Fruit fly (Drosophila melanogaster): ENCODE data around the gene CG31140.
A peak's percentile ranks its signal among the peaks of the same experiment; 100 is the strongest.

CG31140 gene

DNA sequence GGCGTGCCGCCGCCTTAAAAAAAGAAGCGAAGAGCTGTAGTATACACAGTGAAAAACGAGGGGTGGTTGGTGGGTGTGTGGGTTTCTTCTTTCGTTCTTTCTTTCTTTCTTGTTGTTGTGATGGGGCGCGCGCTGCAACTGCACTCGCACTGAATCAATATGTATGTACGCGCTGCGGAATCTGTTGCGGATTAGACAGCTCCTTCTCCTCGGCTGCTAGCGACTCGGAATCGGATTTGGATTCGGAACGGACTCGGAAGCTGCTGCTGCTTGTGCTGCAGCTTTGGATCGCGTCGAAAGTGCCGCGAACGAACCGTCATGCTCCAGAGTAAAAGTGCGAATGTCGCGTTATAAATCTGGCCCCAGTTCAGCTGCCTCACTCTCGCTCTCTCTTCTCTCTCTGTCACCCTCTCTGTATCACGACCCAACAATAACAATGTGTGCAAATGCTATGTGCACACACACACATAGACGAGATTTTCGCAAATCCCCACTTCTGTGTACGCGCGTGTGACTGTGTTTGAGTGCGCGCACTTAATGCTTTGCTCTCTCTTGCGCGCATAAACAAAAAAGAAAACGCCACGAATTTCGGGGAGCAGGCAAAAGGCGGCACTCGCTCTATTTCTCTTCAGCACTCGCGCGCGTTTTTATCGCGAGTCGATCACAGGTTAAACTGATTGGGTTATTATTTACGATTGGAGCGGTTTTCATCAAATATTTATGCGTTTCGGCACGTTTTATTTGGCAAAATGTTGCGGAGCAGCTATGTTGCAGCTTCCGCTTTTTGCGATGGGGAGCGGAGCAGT lies 68.2 kb downstream of the CG31140 start (continued):
- peak; percentile 69 for TF ChIP-seq ewg (GFP tag; optimal IDR thresholded peaks at IDR 0.05)
- no peak for TF ChIP-seq Hand (GFP tag; optimal IDR thresholded peaks at IDR 0.05)
- peak; percentile 9 for TF ChIP-seq CG9727 (GFP tag; optimal IDR thresholded peaks at IDR 0.05)
- TF ChIP-seq bab2 (GFP tag; optimal IDR thresholded peaks at IDR 0.05) = peak; percentile 0
- no peak for TF ChIP-seq NK7.1 (GFP tag; optimal IDR thresholded peaks at IDR 0.05)
- peak; percentile 9 for TF ChIP-seq Meics (GFP tag; optimal IDR thresholded peaks at IDR 0.05)
- no peak for TF ChIP-seq Bgb (GFP tag; IDR thresholded peaks at IDR 0.05; ENCODE audit: partially characterized antibody)
- 0 out of 3 replicates have a peak, but pooled peaks have one; percentile 36 for TF ChIP-seq CG11456 (GFP tag; IDR thresholded peaks at IDR 0.05)
- no peak for TF ChIP-seq CG4854 (GFP tag; optimal IDR thresholded peaks at IDR 0.05)
- no peak for TF ChIP-seq CG18476 (GFP tag; optimal IDR thresholded peaks at IDR 0.05)
- TF ChIP-seq jigr1 (GFP tag; IDR thresholded peaks at IDR 0.05) = no peak
- no peak for TF ChIP-seq Asciz (GFP tag; optimal IDR thresholded peaks at IDR 0.05)
- no peak for TF ChIP-seq CG2875 (GFP tag; optimal IDR thresholded peaks at IDR 0.05)
- TF ChIP-seq bcd (GFP tag; optimal IDR thresholded peaks at IDR 0.05) = no peak
- TF ChIP-seq jing (GFP tag; optimal IDR thresholded peaks at IDR 0.05) = no peak
- no peak for TF ChIP-seq MBD-R2 (GFP tag; IDR thresholded peaks at IDR 0.05)
- no peak for TF ChIP-seq tap (tag; optimal IDR thresholded peaks at IDR 0.05)
- TF ChIP-seq CG12744 (GFP tag; optimal IDR thresholded peaks at IDR 0.05) = no peak
- TF ChIP-seq Mes4 (GFP tag; optimal IDR thresholded peaks at IDR 0.05) = no peak
- 0 out of 2 replicates have a peak, but pooled peaks have one; percentile 22 for TF ChIP-seq cas (GFP tag; IDR thresholded peaks at IDR 0.05)
- no peak for TF ChIP-seq Sox100B (GFP tag; optimal IDR thresholded peaks at IDR 0.05)
- 0 out of 2 replicates have a peak, but pooled peaks have one; percentile 10 for TF ChIP-seq sna (GFP tag; IDR thresholded peaks at IDR 0.05; ENCODE audit: partially characterized antibody)
- TF ChIP-seq cato (GFP tag; optimal IDR thresholded peaks at IDR 0.05; ENCODE audit: borderline replicate concordance) = no peak
- TF ChIP-seq lmd (GFP tag; IDR thresholded peaks at IDR 0.05) = no peak
- TF ChIP-seq nau (GFP tag; optimal IDR thresholded peaks at IDR 0.05) = no peak
- peak; percentile 98 for TF ChIP-seq rib (GFP tag; IDR thresholded peaks at IDR 0.05)
- TF ChIP-seq NC2α (GFP tag; optimal IDR thresholded peaks at IDR 0.05) = no peak
- peak; percentile 49 for TF ChIP-seq Med (GFP tag)
- no peak for TF ChIP-seq CG31388 (GFP tag; optimal IDR thresholded peaks at IDR 0.05)
- no peak for TF ChIP-seq sim (GFP tag; IDR thresholded peaks at IDR 0.05)
- no peak for TF ChIP-seq CG8478 (optimal IDR thresholded peaks at IDR 0.05)
- TF ChIP-seq CG10543 (GFP tag; optimal IDR thresholded peaks at IDR 0.05) = no peak
- no peak for TF ChIP-seq mld (GFP tag; IDR thresholded peaks at IDR 0.05; ENCODE audit: partially characterized antibody)
- TF ChIP-seq CG12104 (GFP tag; optimal IDR thresholded peaks at IDR 0.05) = no peak
- TF ChIP-seq CG32532 (GFP tag; IDR thresholded peaks at IDR 0.05) = peak; percentile 52; the same call in 1 of the 2 replicates
- peak in 1 of 2 experiments; percentile 3 for TF ChIP-seq dpn (GFP tag; optimal IDR thresholded peaks at IDR 0.05)
- no peak for TF ChIP-seq ATbp (GFP tag; optimal IDR thresholded peaks at IDR 0.05)
- no peak for TF ChIP-seq Lpt (GFP tag; optimal IDR thresholded peaks at IDR 0.05)
- TF ChIP-seq CG2678 (tag; optimal IDR thresholded peaks at IDR 0.05) = no peak
- no peak for TF ChIP-seq CG12219 (GFP tag; optimal IDR thresholded peaks at IDR 0.05)
- TF ChIP-seq gce (GFP tag; IDR thresholded peaks at IDR 0.05) = peak; percentile 24; the same call in 1 of the 3 replicates
- TF ChIP-seq CG10209 (GFP tag; optimal IDR thresholded peaks at IDR 0.05) = no peak
- no peak for TF ChIP-seq scrt (GFP tag; optimal IDR thresholded peaks at IDR 0.05)
- TF ChIP-seq CG6272 (GFP tag; IDR thresholded peaks at IDR 0.05) = no peak
- no peak for TF ChIP-seq Sry-β (GFP tag; optimal IDR thresholded peaks at IDR 0.05)
- TF ChIP-seq nmo (GFP tag; optimal IDR thresholded peaks at IDR 0.05) = no peak
- no peak for TF ChIP-seq CG9932 (GFP tag; IDR thresholded peaks at IDR 0.05)
- TF ChIP-seq al (GFP tag; IDR thresholded peaks at IDR 0.05) = peak; percentile 7; the same call in 1 of the 2 replicates
- no peak for TF ChIP-seq Fer3 (tag; optimal IDR thresholded peaks at IDR 0.05)

Measured in whole organism, embryonic.